Fruit fly (Drosophila melanogaster): Measurements from ENCODE around the gene Mgat3.

Gene Mgat3

DNA sequence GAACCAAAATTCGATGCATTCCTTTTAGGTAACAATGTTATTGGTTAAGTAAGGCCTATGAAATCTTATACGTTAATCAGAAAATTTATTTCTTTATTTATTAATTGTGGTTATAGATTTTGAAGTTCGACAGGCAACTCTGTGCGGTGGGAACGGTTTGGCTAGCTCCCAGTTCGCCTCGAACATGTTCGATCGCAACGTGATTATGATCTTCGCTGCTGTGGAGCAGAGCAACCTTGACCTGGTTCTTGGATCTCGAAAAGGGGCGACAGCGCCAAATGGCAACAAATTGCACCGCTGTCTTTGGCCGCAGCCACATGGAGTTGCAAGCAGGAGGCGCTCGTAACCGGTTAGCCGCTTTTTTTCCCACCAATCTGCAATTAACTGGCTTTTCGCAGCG, 28.1 kb downstream of the Mgat3 start:
- no peak for TF ChIP-seq CG4496 (GFP tag; IDR thresholded peaks at IDR 0.05)
- no peak for TF ChIP-seq CG34367 (tag; optimal IDR thresholded peaks at IDR 0.05)
- TF ChIP-seq rn (GFP tag; IDR thresholded peaks at IDR 0.05), result no peak
- no peak for TF ChIP-seq gl (tag; optimal IDR thresholded peaks at IDR 0.05)
- no peak for TF ChIP-seq Pif1A (GFP tag; optimal IDR thresholded peaks at IDR 0.05)
- peak; percentile 45 for TF ChIP-seq EcR (GFP tag; optimal IDR thresholded peaks at IDR 0.05)
- no peak for TF ChIP-seq CG14655 (GFP tag; optimal IDR thresholded peaks at IDR 0.05)

DNA sequence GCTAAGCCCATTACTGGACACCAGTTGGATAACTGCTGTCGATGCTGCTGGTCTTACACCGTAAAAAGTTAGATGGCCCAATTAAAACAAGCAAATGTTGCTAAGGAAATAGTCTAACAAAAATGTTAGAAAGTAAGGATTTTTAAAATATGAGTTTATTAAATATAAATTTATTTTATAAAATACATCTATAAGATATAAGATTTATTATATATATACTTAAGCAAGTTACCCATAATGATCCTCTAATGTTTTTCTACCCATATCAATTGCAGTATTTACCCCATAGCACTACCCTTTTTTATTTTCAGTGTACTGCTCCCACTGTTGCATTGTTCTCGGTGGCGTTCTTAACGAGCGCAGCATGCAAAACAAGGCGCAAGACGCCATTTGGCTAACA, 36.1 kb downstream of the Mgat3 start:
- TF ChIP-seq Pif1A (GFP tag; optimal IDR thresholded peaks at IDR 0.05) (no peak), gl (tag; optimal IDR thresholded peaks at IDR 0.05) (peak; percentile 24), fd96Ca (GFP tag; IDR thresholded peaks at IDR 0.05) (no peak), Ets98B (GFP tag; IDR thresholded peaks at IDR 0.05) (no peak), CG13204 (GFP tag; optimal IDR thresholded peaks at IDR 0.05) (peak; percentile 41), CG17806 (tag; optimal IDR thresholded peaks at IDR 0.05) (peak; percentile 81), D1 (tag; optimal IDR thresholded peaks at IDR 0.05) (peak; percentile 56), CG10348 (GFP tag; IDR thresholded peaks at IDR 0.05) (no peak), CG4496 (GFP tag; IDR thresholded peaks at IDR 0.05) (no peak), CG12605 (GFP tag; IDR thresholded peaks at IDR 0.05) (no peak), CG34367 (tag; optimal IDR thresholded peaks at IDR 0.05) (peak; percentile 68), CG14655 (GFP tag; optimal IDR thresholded peaks at IDR 0.05) (peak; percentile 75), rn (GFP tag; IDR thresholded peaks at IDR 0.05) (no peak), CG32121 (GFP tag; IDR thresholded peaks at IDR 0.05) (0 out of 2 replicates have a peak, but pooled peaks have one; percentile 25), CG8301 (tag; optimal IDR thresholded peaks at IDR 0.05) (peak; percentile 37), CG8159 (tag; optimal IDR thresholded peaks at IDR 0.05) (peak; percentile 89), CG9948 (tag; optimal IDR thresholded peaks at IDR 0.05) (peak; percentile 86), EcR (GFP tag; optimal IDR thresholded peaks at IDR 0.05) (no peak), CG15710 (tag; optimal IDR thresholded peaks at IDR 0.05) (peak; percentile 83), Pif1B (GFP tag; optimal IDR thresholded peaks at IDR 0.05) (no peak), Snoo (tag; optimal IDR thresholded peaks at IDR 0.05) (peak; percentile 43)

DNA sequence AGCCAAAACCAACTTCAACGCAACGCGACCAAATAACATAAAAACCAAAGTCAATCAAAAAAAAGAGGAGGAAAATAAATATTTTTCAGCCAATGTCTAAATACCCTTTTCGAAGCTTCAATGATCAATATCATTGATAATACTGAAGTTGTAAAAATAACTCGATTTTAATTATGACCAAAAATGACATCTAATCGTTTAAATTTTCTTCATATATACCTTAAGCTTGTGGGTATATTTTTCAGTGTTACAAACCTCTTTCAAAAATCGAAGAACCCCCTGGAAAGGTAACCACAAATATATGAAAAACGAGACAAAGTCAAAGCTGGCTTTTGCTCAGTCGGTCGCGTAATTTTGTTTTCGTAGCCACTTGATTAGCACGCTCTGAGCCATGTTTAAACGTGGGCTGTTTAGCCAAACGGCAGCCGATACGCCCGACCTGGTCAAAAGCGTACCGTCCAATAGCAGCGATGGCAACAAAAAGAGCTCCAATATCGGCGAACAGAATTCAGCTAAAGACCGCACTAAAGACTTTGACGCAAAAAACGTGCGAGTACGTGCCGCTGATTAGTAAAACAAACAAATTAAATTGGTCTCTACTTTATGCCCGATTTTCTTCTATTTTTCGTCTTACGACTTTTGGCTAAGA, 37.2 kb downstream of the Mgat3 start:
- peak; percentile 50; the same call in 1 of the 2 replicates for TF ChIP-seq rn (GFP tag; IDR thresholded peaks at IDR 0.05)
- no peak for TF ChIP-seq CG12605 (GFP tag; IDR thresholded peaks at IDR 0.05)
- 0 out of 3 replicates have a peak, but pooled peaks have one; percentile 23 for TF ChIP-seq fd96Ca (GFP tag; IDR thresholded peaks at IDR 0.05)
- no peak for TF ChIP-seq gl (tag; optimal IDR thresholded peaks at IDR 0.05)
- 0 out of 2 replicates have a peak, but pooled peaks have one; percentile 34 for TF ChIP-seq Ets98B (GFP tag; IDR thresholded peaks at IDR 0.05)
- TF ChIP-seq D1 (tag; optimal IDR thresholded peaks at IDR 0.05), result no peak
- TF ChIP-seq Pif1B (GFP tag; optimal IDR thresholded peaks at IDR 0.05), result peak; percentile 8
- no peak for TF ChIP-seq Pif1A (GFP tag; optimal IDR thresholded peaks at IDR 0.05)
- no peak for TF ChIP-seq CG15710 (tag; optimal IDR thresholded peaks at IDR 0.05)
- TF ChIP-seq CG34367 (tag; optimal IDR thresholded peaks at IDR 0.05), result no peak
- peak; percentile 66; the same call in 2 of the 3 replicates for TF ChIP-seq CG4496 (GFP tag; IDR thresholded peaks at IDR 0.05)
- TF ChIP-seq CG8159 (tag; optimal IDR thresholded peaks at IDR 0.05), result peak; percentile 24
- TF ChIP-seq CG10348 (GFP tag; IDR thresholded peaks at IDR 0.05), result no peak
- no peak for TF ChIP-seq CG9948 (tag; optimal IDR thresholded peaks at IDR 0.05)
- peak; percentile 1 for TF ChIP-seq CG17806 (tag; optimal IDR thresholded peaks at IDR 0.05)
- no peak for TF ChIP-seq CG13204 (GFP tag; optimal IDR thresholded peaks at IDR 0.05)
- no peak for TF ChIP-seq EcR (GFP tag; optimal IDR thresholded peaks at IDR 0.05)
- peak; percentile 73 for TF ChIP-seq CG32121 (GFP tag; IDR thresholded peaks at IDR 0.05)
- TF ChIP-seq CG8301 (tag; optimal IDR thresholded peaks at IDR 0.05), result peak; percentile 18
- peak; percentile 30 for TF ChIP-seq CG14655 (GFP tag; optimal IDR thresholded peaks at IDR 0.05)
- no peak for TF ChIP-seq Snoo (tag; optimal IDR thresholded peaks at IDR 0.05)

DNA sequence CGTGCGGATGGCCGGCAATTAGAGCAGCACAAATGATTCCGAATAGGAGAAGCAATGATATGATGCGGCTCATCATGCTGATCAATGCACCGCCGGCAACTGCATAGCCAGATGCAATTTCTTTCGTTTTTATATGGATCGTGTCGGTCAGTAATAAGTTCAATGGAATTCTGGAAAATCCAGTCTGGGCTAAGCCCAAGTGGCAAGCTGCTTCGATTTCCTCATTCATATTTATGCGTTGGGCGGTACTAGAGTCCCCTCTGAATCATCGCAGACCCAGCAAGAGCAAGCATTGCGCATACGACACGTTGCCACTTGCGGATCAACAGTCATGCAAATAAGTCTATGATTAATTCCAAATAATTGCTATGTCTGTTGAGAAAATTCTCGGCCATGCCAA, 38.9 kb downstream of the Mgat3 start, which contains the start of gene CG16978:
Gene CG16978, minus strand, starts transcription at position 101 of the 400 bp plus-strand sequence.
- TF ChIP-seq CG15710 (tag; optimal IDR thresholded peaks at IDR 0.05), result no peak
- TF ChIP-seq rn (GFP tag; IDR thresholded peaks at IDR 0.05), result no peak
- TF ChIP-seq Ets98B (GFP tag; IDR thresholded peaks at IDR 0.05), result no peak
- TF ChIP-seq CG12605 (GFP tag; IDR thresholded peaks at IDR 0.05), result no peak
- no peak for TF ChIP-seq CG32121 (GFP tag; IDR thresholded peaks at IDR 0.05)
- no peak for TF ChIP-seq Pif1B (GFP tag; optimal IDR thresholded peaks at IDR 0.05)
- TF ChIP-seq CG10348 (GFP tag; IDR thresholded peaks at IDR 0.05), result no peak
- TF ChIP-seq EcR (GFP tag; optimal IDR thresholded peaks at IDR 0.05), result no peak
- TF ChIP-seq CG14655 (GFP tag; optimal IDR thresholded peaks at IDR 0.05), result no peak
- TF ChIP-seq CG4496 (GFP tag; IDR thresholded peaks at IDR 0.05), result no peak
- no peak for TF ChIP-seq gl (tag; optimal IDR thresholded peaks at IDR 0.05)
- no peak for TF ChIP-seq Pif1A (GFP tag; optimal IDR thresholded peaks at IDR 0.05)

DNA sequence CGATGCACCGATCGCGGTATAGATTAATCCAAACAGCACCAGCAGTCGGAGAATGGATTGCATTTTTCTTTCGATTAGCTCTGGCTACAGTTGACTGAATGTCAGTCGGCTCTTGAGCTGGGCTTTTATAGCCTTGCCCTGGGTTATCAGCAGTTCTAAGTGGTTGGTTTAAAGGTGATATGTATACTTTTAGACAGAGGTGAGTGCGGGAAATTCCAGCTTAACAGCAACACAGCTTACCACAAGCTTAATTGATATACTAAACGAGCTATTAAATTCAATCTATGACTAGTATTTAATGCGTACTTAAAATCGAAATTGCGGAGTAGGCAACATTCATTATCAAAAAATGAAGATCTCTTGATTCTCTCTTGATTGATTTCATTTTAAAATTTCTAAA, 39.6 kb downstream of the Mgat3 start, which contains the start of gene CG9928:
Gene CG9928, minus strand, starts transcription at position 101 of the 400 bp plus-strand sequence.
- TF ChIP-seq gl (tag; optimal IDR thresholded peaks at IDR 0.05) (no peak), CG10348 (GFP tag; IDR thresholded peaks at IDR 0.05) (no peak), D1 (tag; optimal IDR thresholded peaks at IDR 0.05) (no peak), CG12605 (GFP tag; IDR thresholded peaks at IDR 0.05) (no peak), CG14655 (GFP tag; optimal IDR thresholded peaks at IDR 0.05) (no peak), fd96Ca (GFP tag; IDR thresholded peaks at IDR 0.05) (no peak), CG15710 (tag; optimal IDR thresholded peaks at IDR 0.05) (no peak), CG34367 (tag; optimal IDR thresholded peaks at IDR 0.05) (no peak), Pif1B (GFP tag; optimal IDR thresholded peaks at IDR 0.05) (no peak)

- TF ChIP-seq CG8301 (tag; optimal IDR thresholded peaks at IDR 0.05), result no peak
- TF ChIP-seq Pif1B (GFP tag; optimal IDR thresholded peaks at IDR 0.05), result no peak
- TF ChIP-seq CG14655 (GFP tag; optimal IDR thresholded peaks at IDR 0.05), result no peak
- TF ChIP-seq rn (GFP tag; IDR thresholded peaks at IDR 0.05), result no peak
- TF ChIP-seq CG17806 (tag; optimal IDR thresholded peaks at IDR 0.05), result no peak
- no peak for TF ChIP-seq Snoo (tag; optimal IDR thresholded peaks at IDR 0.05)
- TF ChIP-seq gl (tag; optimal IDR thresholded peaks at IDR 0.05), result no peak
- TF ChIP-seq CG12605 (GFP tag; IDR thresholded peaks at IDR 0.05), result no peak
- no peak for TF ChIP-seq Pif1A (GFP tag; optimal IDR thresholded peaks at IDR 0.05)
- TF ChIP-seq CG4496 (GFP tag; IDR thresholded peaks at IDR 0.05), result no peak
- TF ChIP-seq CG34367 (tag; optimal IDR thresholded peaks at IDR 0.05), result no peak
- TF ChIP-seq EcR (GFP tag; optimal IDR thresholded peaks at IDR 0.05), result no peak
Observed at dm6 chr2L:13140891-13141290, 41.5 kb downstream of the Mgat3 start.

Measured in whole organism, pupa.